Fruit fly (Drosophila melanogaster) whole organism, embryonic: Measurements from ENCODE around the gene CG43850.

Experiments
- Aef1 ChIP-seq: fragments of 200-800 bp; sonication (Bioruptor generic); IDR thresholded peaks from 3 replicates; pipeline ENCODE4 v1.3.6; 2022; ENCODE audit warnings: missing biosample characterization, missing genetic modification characterization
- Atf3 ChIP-seq: fragments of 200-800 bp; sonication (Bioruptor generic); optimal IDR thresholded peaks from 3 replicates; lab custom pipeline; 2016; ENCODE audit warnings: missing biosample characterization, missing genetic modification characterization
- B-H1 ChIP-seq: fragments of 200-800 bp; sonication (Bioruptor generic); IDR thresholded peaks from 3 replicates; pipeline ENCODE4 v1.3.6; 2022; ENCODE audit warnings: missing biosample characterization, missing genetic modification characterization
- CG10147 ChIP-seq: fragments of 200-800 bp; sonication (Bioruptor generic); optimal IDR thresholded peaks from 2 replicates; lab custom pipeline; 2019; ENCODE audit warnings: missing biosample characterization, mild to moderate bottlenecking, missing genetic modification characterization, moderate library complexity
- CG10366 ChIP-seq: fragments of 200-800 bp; sonication (Bioruptor generic); IDR thresholded peaks from 2 replicates; pipeline ENCODE4 v1.3.6; 2022; ENCODE audit warnings: missing biosample characterization, missing genetic modification characterization
- CG12299 ChIP-seq: fragments of 200-800 bp; sonication (Bioruptor generic); optimal IDR thresholded peaks from 2 replicates; lab custom pipeline; 2018; ENCODE audit warnings: missing biosample characterization, mild to moderate bottlenecking, missing genetic modification characterization
- CG12391 ChIP-seq: fragments of 200-800 bp; sonication (Bioruptor generic); optimal IDR thresholded peaks from 3 replicates; lab custom pipeline; 2018; ENCODE audit warnings: missing biosample characterization, mild to moderate bottlenecking, missing genetic modification characterization, moderate library complexity
- CG14050 ChIP-seq: fragments of 200-800 bp; sonication (Bioruptor generic); IDR thresholded peaks from 3 replicates; pipeline ENCODE4 v1.3.6; 2022; ENCODE audit warnings: missing biosample characterization, missing genetic modification characterization
- CG14860 ChIP-seq: fragments of 200-800 bp; sonication (Bioruptor generic); IDR thresholded peaks from 3 replicates; pipeline ENCODE4 v1.3.6; 2022; ENCODE audit warnings: missing biosample characterization, missing genetic modification characterization; ENCODE audit not compliant: partially characterized antibody
- CG15269 ChIP-seq: fragments of 200-800 bp; sonication (Bioruptor generic); optimal IDR thresholded peaks from 2 replicates; lab custom pipeline; 2018; ENCODE audit warnings: missing biosample characterization, mild to moderate bottlenecking, missing genetic modification characterization, moderate library complexity
- CG1603 ChIP-seq: fragments of 200-800 bp; sonication (Bioruptor generic); optimal IDR thresholded peaks from 2 replicates; lab custom pipeline; 2019; ENCODE audit warnings: missing biosample characterization, mild to moderate bottlenecking, missing genetic modification characterization, moderate library complexity
- CG16779 ChIP-seq: fragments of 200-800 bp; sonication (Bioruptor generic); IDR thresholded peaks from 2 replicates; pipeline ENCODE4 v1.3.6; 2022; ENCODE audit warnings: missing biosample characterization, missing genetic modification characterization
- CG18011 ChIP-seq: fragments of 200-800 bp; sonication (Bioruptor generic); optimal IDR thresholded peaks from 2 replicates; lab custom pipeline; 2017; ENCODE audit warnings: missing biosample characterization, missing genetic modification characterization, mild to moderate bottlenecking, moderate library complexity, missing genotype
- CG18476 ChIP-seq: fragments of 200-800 bp; sonication (Bioruptor generic); optimal IDR thresholded peaks from 2 replicates; lab custom pipeline; 2016; ENCODE audit warnings: missing biosample characterization, mild to moderate bottlenecking, missing genetic modification characterization
- CG2678 ChIP-seq: fragments of 200-800 bp; sonication (Bioruptor generic); optimal IDR thresholded peaks from 3 replicates; lab custom pipeline; 2019; ENCODE audit warnings: missing biosample characterization, mild to moderate bottlenecking, missing genetic modification characterization, moderate library complexity
- CG4360 ChIP-seq: fragments of 200-800 bp; sonication (Bioruptor generic); IDR thresholded peaks from 2 replicates; pipeline ENCODE4 v1.3.6; 2022; ENCODE audit warnings: missing biosample characterization, missing genetic modification characterization
- CG6654 ChIP-seq: fragments of 200-800 bp; sonication (Bioruptor generic); optimal IDR thresholded peaks from 2 replicates; lab custom pipeline; 2017; ENCODE audit warnings: missing biosample characterization, mild to moderate bottlenecking, missing genetic modification characterization
- CG6765 ChIP-seq: fragments of 200-800 bp; sonication (Bioruptor generic); optimal IDR thresholded peaks from 3 replicates; lab custom pipeline; 2017; ENCODE audit warnings: missing biosample characterization, mild to moderate bottlenecking, missing genetic modification characterization
- CG6791 ChIP-seq: fragments of 200-800 bp; sonication (Bioruptor generic); IDR thresholded peaks from 3 replicates; pipeline ENCODE4 v1.3.6; 2022; ENCODE audit warnings: missing biosample characterization, missing genetic modification characterization; ENCODE audit not compliant: partially characterized antibody
- CG7556 ChIP-seq: fragments of 200-800 bp; sonication (Bioruptor generic); optimal IDR thresholded peaks from 2 replicates; lab custom pipeline; 2017; ENCODE audit warnings: missing biosample characterization, mild to moderate bottlenecking, missing genetic modification characterization
- CG8388 ChIP-seq: fragments of 200-800 bp; sonication (Bioruptor generic); optimal IDR thresholded peaks from 2 replicates; lab custom pipeline; 2019; ENCODE audit warnings: missing biosample characterization, mild to moderate bottlenecking, missing genetic modification characterization, moderate library complexity
- CG8478 ChIP-seq: fragments of >200 bp; optimal IDR thresholded peaks from 2 replicates; lab custom pipeline; 2018
- CG9437 ChIP-seq: fragments of 200-800 bp; sonication (Bioruptor generic); optimal IDR thresholded peaks from 2 replicates; lab custom pipeline; 2018; ENCODE audit warnings: missing biosample characterization, mild to moderate bottlenecking, missing genetic modification characterization
- CG9797 ChIP-seq: fragments of 200-800 bp; sonication (Bioruptor generic); optimal IDR thresholded peaks from 3 replicates; lab custom pipeline; 2018; ENCODE audit warnings: missing biosample characterization, mild to moderate bottlenecking, missing genetic modification characterization
- Fer1 ChIP-seq: fragments of 200-800 bp; sonication (Bioruptor generic); optimal IDR thresholded peaks from 2 replicates; lab custom pipeline; 2017; ENCODE audit warnings: missing biosample characterization, mild to moderate bottlenecking, missing genetic modification characterization
- NC2β ChIP-seq: fragments of 200-800 bp; sonication (Bioruptor generic); optimal IDR thresholded peaks from 2 replicates; lab custom pipeline; 2016; ENCODE audit warnings: missing biosample characterization, missing genetic modification characterization
- Nf-YC ChIP-seq: fragments of 200-800 bp; optimal IDR thresholded peaks from 3 replicates; lab custom pipeline; 2019; ENCODE audit warnings: missing biosample characterization, mild to moderate bottlenecking, missing genetic modification characterization, moderate library complexity
- Poxn ChIP-seq: fragments of 200-800 bp; sonication (Bioruptor generic); IDR thresholded peaks from 2 replicates; pipeline ENCODE4 v1.3.6; 2022; ENCODE audit warnings: missing biosample characterization, missing genetic modification characterization
- Rfx ChIP-seq: fragments of 200-800 bp; sonication (Bioruptor generic); IDR thresholded peaks from 2 replicates; pipeline ENCODE4 v1.3.6; 2022; ENCODE audit warnings: missing biosample characterization, missing genetic modification characterization
- Usf ChIP-seq: fragments of 200-800 bp; sonication (Bioruptor generic); optimal IDR thresholded peaks from 2 replicates; lab custom pipeline; 2017; ENCODE audit warnings: missing genotype, missing biosample characterization, missing genetic modification characterization
- ab ChIP-seq: fragments of 200-800 bp; sonication (Bioruptor generic); optimal IDR thresholded peaks from 2 replicates; lab custom pipeline; 2016; ENCODE audit warnings: missing biosample characterization, missing genetic modification characterization
- bigmax ChIP-seq: fragments of 200-800 bp; sonication (Bioruptor generic); optimal IDR thresholded peaks from 2 replicates; lab custom pipeline; 2018; ENCODE audit warnings: missing biosample characterization, mild to moderate bottlenecking, missing genetic modification characterization
- bowl ChIP-seq: fragments of 200-800 bp; sonication (Bioruptor generic); IDR thresholded peaks from 2 replicates; pipeline ENCODE4 v1.3.6; 2022; ENCODE audit warnings: missing biosample characterization, missing genetic modification characterization
- br ChIP-seq: fragments of >200 bp; optimal IDR thresholded peaks from 2 replicates; lab custom pipeline; 2017
- cg ChIP-seq: fragments of 200-800 bp; sonication (Bioruptor generic); optimal IDR thresholded peaks from 3 replicates; lab custom pipeline; 2019; ENCODE audit warnings: missing biosample characterization, mild to moderate bottlenecking, missing genetic modification characterization, moderate library complexity
- chif ChIP-seq, 2 experiments: fragments of 200-800 bp; sonication (Bioruptor generic); optimal IDR thresholded peaks; 3 replicates each; lab custom pipeline; 2016; ENCODE audit warnings: missing biosample characterization in 2 of 2, missing genetic modification characterization in 2 of 2
- chm ChIP-seq: fragments of 200-800 bp; sonication (Bioruptor generic); IDR thresholded peaks from 2 replicates; pipeline ENCODE4 v1.3.6; 2022; ENCODE audit warnings: missing biosample characterization, missing genetic modification characterization
- ci ChIP-seq: fragments of 200-800 bp; sonication (Bioruptor generic); IDR thresholded peaks from 3 replicates; pipeline ENCODE4 v1.3.6; 2022; ENCODE audit warnings: missing biosample characterization, missing genetic modification characterization
- dpn ChIP-seq, 2 experiments: fragments of 200-800 bp; sonication (Bioruptor generic); optimal IDR thresholded peaks; 3 replicates each; lab custom pipeline; 2016; ENCODE audit warnings: missing biosample characterization in 2 of 2, missing genetic modification characterization in 2 of 2
- emc ChIP-seq: fragments of 200-800 bp; sonication (Bioruptor generic); optimal IDR thresholded peaks from 2 replicates; lab custom pipeline; 2016; ENCODE audit warnings: missing biosample characterization, missing genetic modification characterization
- fru ChIP-seq: fragments of >200 bp; optimal IDR thresholded peaks from 2 replicates; lab custom pipeline; 2017
- h ChIP-seq: fragments of >200 bp; optimal IDR thresholded peaks from 2 replicates; lab custom pipeline; 2017
- hb ChIP-seq: fragments of 200-800 bp; sonication (Bioruptor generic); IDR thresholded peaks from 3 replicates; pipeline ENCODE4 v1.3.6; 2022; ENCODE audit warnings: missing biosample characterization, missing genetic modification characterization; ENCODE audit not compliant: partially characterized antibody
- jigr1 ChIP-seq: fragments of 200-800 bp; sonication (Bioruptor generic); IDR thresholded peaks from 3 replicates; pipeline ENCODE4 v1.3.6; 2022; ENCODE audit warnings: missing biosample characterization, missing genetic modification characterization
- kay ChIP-seq: fragments of 200-800 bp; sonication (Bioruptor generic); optimal IDR thresholded peaks from 2 replicates; lab custom pipeline; 2016; ENCODE audit warnings: missing biosample characterization, missing genetic modification characterization
- lab ChIP-seq: fragments of 200-800 bp; sonication (Bioruptor generic); optimal IDR thresholded peaks from 3 replicates; lab custom pipeline; 2017; ENCODE audit warnings: missing biosample characterization, missing genetic modification characterization, mild to moderate bottlenecking, moderate library complexity, missing genetic modification reagents
- nerfin-1 ChIP-seq: fragments of 200-800 bp; sonication (Bioruptor generic); optimal IDR thresholded peaks from 3 replicates; lab custom pipeline; 2019; ENCODE audit warnings: missing biosample characterization, mild to moderate bottlenecking, missing genetic modification characterization, moderate library complexity
- row ChIP-seq: fragments of 200-800 bp; sonication (Bioruptor generic); IDR thresholded peaks from 3 replicates; pipeline ENCODE4 v1.3.6; 2022; ENCODE audit warnings: missing biosample characterization, missing genetic modification characterization
- so ChIP-seq: fragments of 200-800 bp; sonication (Bioruptor generic); IDR thresholded peaks from 3 replicates; pipeline ENCODE4 v1.3.6; 2022; ENCODE audit warnings: missing biosample characterization, missing genetic modification characterization
- tap ChIP-seq: fragments of 200-800 bp; optimal IDR thresholded peaks from 3 replicates; lab custom pipeline; 2019; ENCODE audit warnings: missing biosample characterization, mild to moderate bottlenecking, missing genetic modification characterization, moderate library complexity
- tio ChIP-seq: fragments of 200-800 bp; sonication (Bioruptor generic); optimal IDR thresholded peaks from 2 replicates; lab custom pipeline; 2017; ENCODE audit warnings: missing biosample characterization, missing genetic modification characterization, inconsistent platforms
- trh ChIP-seq: fragments of 200-800 bp; sonication (Bioruptor generic); optimal IDR thresholded peaks from 2 replicates; lab custom pipeline; 2016; ENCODE audit warnings: missing biosample characterization, missing genetic modification characterization
- wdn ChIP-seq: fragments of 200-800 bp; sonication (Bioruptor generic); IDR thresholded peaks from 2 replicates; pipeline ENCODE4 v1.3.6; 2022; ENCODE audit warnings: missing biosample characterization, missing genetic modification characterization
- zfh1 ChIP-seq: fragments of 200-800 bp; sonication (Bioruptor generic); IDR thresholded peaks from 3 replicates; pipeline ENCODE4 v1.3.6; 2022; ENCODE audit warnings: missing biosample characterization, missing genetic modification characterization

Gene CG43850

dm6 chr2L:13367378-13367777, 47.9 kb upstream of the CG43850 start, which contains the start of gene Tap42 (continued):
- no peak for TF ChIP-seq chif (GFP tag; optimal IDR thresholded peaks at IDR 0.05; lab: Kevin White, UChicago)
- no peak for TF ChIP-seq B-H1 (GFP tag; lab: Robert Waterston, UW)
- no peak for TF ChIP-seq hb (GFP tag; lab: Robert Waterston, UW)
- TF ChIP-seq kay, result no peak
- TF ChIP-seq ci (GFP tag; lab: Robert Waterston, UW), result no peak
- TF ChIP-seq CG8388 (GFP tag; lab: Kevin White, UChicago), result no peak
- TF ChIP-seq CG6654 (GFP tag; lab: Kevin White, UChicago), result no peak
- peak; percentile 61 for TF ChIP-seq Rfx (GFP tag; lab: Robert Waterston, UW)
- no peak for TF ChIP-seq h (lab: Kevin White, UChicago)
- TF ChIP-seq chm (GFP tag; lab: Robert Waterston, UW), result no peak
- TF ChIP-seq CG12391 (tag; lab: Kevin White, UChicago), result peak; percentile 42
- no peak for TF ChIP-seq emc (GFP tag; lab: Kevin White, UChicago)
- no peak for TF ChIP-seq CG6791 (GFP tag; lab: Robert Waterston, UW)
- TF ChIP-seq bowl (GFP tag; lab: Robert Waterston, UW), result no peak
- TF ChIP-seq bigmax (GFP tag; lab: Kevin White, UChicago), result no peak
- no peak for TF ChIP-seq CG9797 (GFP tag; lab: Kevin White, UChicago)
- TF ChIP-seq CG14860 (GFP tag; lab: Robert Waterston, UW), result no peak
- no peak for TF ChIP-seq CG9437 (GFP tag; lab: Kevin White, UChicago)
- no peak for TF ChIP-seq cg (GFP tag; lab: Kevin White, UChicago)
- no peak for TF ChIP-seq CG8478 (lab: Kevin White, UChicago)
- peak; percentile 22 for TF ChIP-seq CG2678 (tag; lab: Kevin White, UChicago)
- TF ChIP-seq Nf-YC (tag; lab: Kevin White, UChicago), result peak; percentile 34
- no peak for TF ChIP-seq br (lab: Kevin White, UChicago)
- TF ChIP-seq Poxn (GFP tag; lab: Robert Waterston, UW), result no peak
- TF ChIP-seq CG10366 (GFP tag; lab: Robert Waterston, UW), result peak; percentile 23; the same call in 1 of the 2 replicates
- TF ChIP-seq CG7556, result peak; percentile 7
- no peak for TF ChIP-seq so (GFP tag; lab: Robert Waterston, UW)
- peak; percentile 71 for TF ChIP-seq row (GFP tag; lab: Robert Waterston, UW)
- TF ChIP-seq CG16779, result no peak
- no peak for TF ChIP-seq jigr1 (GFP tag; lab: Robert Waterston, UW)
- no peak for TF ChIP-seq CG1603
- TF ChIP-seq tio (GFP tag; lab: Kevin White, UChicago), result no peak
- no peak for TF ChIP-seq CG18011
- no peak for TF ChIP-seq CG14050 (GFP tag; lab: Robert Waterston, UW)
- TF ChIP-seq fru (lab: Kevin White, UChicago), result no peak
- no peak for TF ChIP-seq CG6765 (GFP tag; lab: Kevin White, UChicago)
- TF ChIP-seq CG10147 (GFP tag; lab: Kevin White, UChicago), result peak; percentile 0
- TF ChIP-seq trh (GFP tag; lab: Kevin White, UChicago), result no peak
- no peak for TF ChIP-seq zfh1 (GFP tag; lab: Robert Waterston, UW)
- peak; percentile 40 for TF ChIP-seq CG15269 (tag; lab: Kevin White, UChicago)
- no peak for TF ChIP-seq NC2β (GFP tag; lab: Kevin White, UChicago)
- TF ChIP-seq CG18476, result no peak
- TF ChIP-seq Atf3, result no peak
- TF ChIP-seq CG4360 (GFP tag; lab: Robert Waterston, UW), result no peak
- TF ChIP-seq Fer1 (GFP tag; lab: Kevin White, UChicago), result peak; percentile 52
- TF ChIP-seq tap, result no peak
- TF ChIP-seq CG12299 (tag; lab: Kevin White, UChicago), result no peak
- TF ChIP-seq dpn (GFP tag; optimal IDR thresholded peaks at IDR 0.05; lab: Kevin White, UChicago), result peak in 1 of 2 experiments; percentile 6
- TF ChIP-seq Aef1 (GFP tag; lab: Robert Waterston, UW), result no peak
- no peak for TF ChIP-seq wdn (GFP tag; lab: Robert Waterston, UW)
- TF ChIP-seq lab (GFP tag; lab: Kevin White, UChicago), result no peak
- peak; percentile 41 for TF ChIP-seq nerfin-1 (tag; lab: Kevin White, UChicago)
- TF ChIP-seq ab (GFP tag; lab: Kevin White, UChicago), result no peak
- TF ChIP-seq Usf, result no peak
